Worm (Caenorhabditis elegans): ENCODE results near the gene Y75B8A.13.

DNA sequence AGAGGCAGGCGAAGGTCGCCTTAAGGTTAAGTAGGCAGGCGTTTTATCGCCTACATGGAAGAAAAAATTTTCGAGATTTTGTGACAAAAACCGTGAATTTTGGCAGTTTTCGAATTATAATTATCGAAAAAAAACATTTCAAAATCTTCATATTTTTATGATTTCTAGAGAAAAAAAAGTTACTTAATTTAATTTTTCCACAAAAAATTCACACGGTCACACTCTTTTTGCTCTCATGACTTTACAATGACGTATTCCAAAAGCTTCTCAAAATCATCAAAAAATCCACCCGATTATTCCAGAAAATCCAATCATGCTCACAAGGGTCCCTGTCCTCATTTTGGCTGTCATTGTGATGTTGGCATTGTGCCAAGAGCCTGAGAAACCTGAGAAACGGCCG lies 29.4 kb downstream of the Y75B8A.13 start, which contains the start of gene lury-1:
- TF ChIP-seq hlh-15 (tag; optimal IDR thresholded peaks at IDR 0.05) (no peak), ama-1 (optimal IDR thresholded peaks at IDR 0.05) (no peak), hlh-6 (tag; optimal IDR thresholded peaks at IDR 0.05) (no peak), hlh-8 (tag; optimal IDR thresholded peaks at IDR 0.05) (no peak), unc-86 (tag; optimal IDR thresholded peaks at IDR 0.05) (no peak), lin-11 (tag; optimal IDR thresholded peaks at IDR 0.05) (no peak), ets-4 (tag; optimal IDR thresholded peaks at IDR 0.05) (no peak), nfya-1 (tag; optimal IDR thresholded peaks at IDR 0.05) (no peak)
